Worm (Caenorhabditis elegans) whole organism, young adult: ENCODE measurements around the gene F56F11.4.

ENCODE experiments used
- B0261.1 ChIP-seq: sonication (generic microtip); optimal IDR thresholded peaks from 2 replicates; lab custom pipeline; 2016; ENCODE audit warnings: mild to moderate bottlenecking, missing genetic modification characterization, moderate library complexity, missing compliant biosample characterization
- C06A6.2 ChIP-seq: fragments of 200-800 bp; sonication (Bioruptor generic); conservative IDR thresholded peaks from 2 replicates; pipeline ENCODE4 v1.3.6; 2022; ENCODE audit warnings: missing genetic modification characterization, missing compliant biosample characterization
- D2030.7 ChIP-seq: fragments of 200-800 bp; sonication (Bioruptor generic); IDR thresholded peaks from 2 replicates; pipeline ENCODE4 v1.3.6; 2022; ENCODE audit warnings: missing genetic modification reagents, missing genetic modification characterization, missing compliant biosample characterization
- F10E7.11 ChIP-seq: sonication (generic microtip); optimal IDR thresholded peaks from 2 replicates; lab custom pipeline; 2017; ENCODE audit warnings: mild to moderate bottlenecking, missing genetic modification characterization, moderate library complexity, missing compliant biosample characterization
- F23B12.7 ChIP-seq: sonication (generic microtip); optimal IDR thresholded peaks from 2 replicates; lab custom pipeline; 2017; ENCODE audit warnings: missing genetic modification characterization, mild to moderate bottlenecking, missing compliant biosample characterization, antibody characterized with exemption, moderate library complexity; ENCODE audit not compliant: insufficient read depth
- F39B2.1 ChIP-seq: fragments of 200-800 bp; sonication (Bioruptor generic); IDR thresholded peaks from 2 replicates; pipeline ENCODE4 v1.3.6; 2022; ENCODE audit warnings: missing genetic modification reagents, missing genetic modification characterization, missing compliant biosample characterization
- F49E8.2 ChIP-seq: sonication (generic microtip); optimal IDR thresholded peaks from 3 replicates; lab custom pipeline; 2017; ENCODE audit warnings: missing genetic modification characterization, mild to moderate bottlenecking, missing compliant biosample characterization, antibody characterized with exemption, moderate library complexity; ENCODE audit not compliant: insufficient read depth
- F55B11.4 ChIP-seq: sonication (generic microtip); optimal IDR thresholded peaks from 2 replicates; lab custom pipeline; 2016; ENCODE audit warnings: missing compliant biosample characterization, missing genetic modification characterization, borderline replicate concordance; ENCODE audit not compliant: insufficient read depth
- Y53G8AR.9 ChIP-seq: fragments of 200-800 bp; sonication (Bioruptor generic); conservative IDR thresholded peaks from 2 replicates; pipeline ENCODE4 v1.3.6; 2022; ENCODE audit warnings: missing genetic modification reagents, missing genetic modification characterization, missing compliant biosample characterization
- Y67H2A.10 ChIP-seq: fragments of 200-800 bp; sonication (Bioruptor generic); conservative IDR thresholded peaks from 2 replicates; pipeline ENCODE4 v1.3.6; 2022; ENCODE audit warnings: missing genetic modification reagents, missing genetic modification characterization, missing compliant biosample characterization
- Y95B8A.8 ChIP-seq: fragments of 200-800 bp; sonication (Bioruptor generic); IDR thresholded peaks from 2 replicates; pipeline ENCODE4 v1.3.6; 2022; ENCODE audit warnings: missing genetic modification reagents, missing genetic modification characterization, missing compliant biosample characterization
- ZK185.1 ChIP-seq: sonication (generic microtip); optimal IDR thresholded peaks from 2 replicates; lab custom pipeline; 2016; ENCODE audit warnings: mild to moderate bottlenecking, missing genetic modification characterization, missing compliant biosample characterization; ENCODE audit not compliant: poor library complexity, severe bottlenecking
- aptf-2 ChIP-seq: fragments of 200-800 bp; sonication (Bioruptor generic); conservative IDR thresholded peaks from 2 replicates; pipeline ENCODE4 v1.3.6; 2022; ENCODE audit warnings: missing genetic modification reagents, missing genetic modification characterization, missing compliant biosample characterization
- attf-5 ChIP-seq: fragments of 200-800 bp; sonication (Bioruptor generic); optimal IDR thresholded peaks from 2 replicates; lab custom pipeline; 2018; ENCODE audit warnings: mild to moderate bottlenecking, missing genetic modification characterization, missing compliant biosample characterization
- bed-2 ChIP-seq: fragments of 200-800 bp; sonication (Bioruptor generic); IDR thresholded peaks from 2 replicates; pipeline ENCODE4 v1.3.6; 2022; ENCODE audit warnings: missing genetic modification reagents, missing genetic modification characterization, missing compliant biosample characterization
- ccch-3 ChIP-seq: fragments of 200-800 bp; sonication (Bioruptor generic); optimal IDR thresholded peaks from 2 replicates; lab custom pipeline; 2018; ENCODE audit warnings: mild to moderate bottlenecking, missing genetic modification characterization, missing compliant biosample characterization
- cebp-2 ChIP-seq: fragments of 200-800 bp; sonication (Bioruptor generic); IDR thresholded peaks from 2 replicates; pipeline ENCODE4 v1.3.6; 2022; ENCODE audit warnings: missing genetic modification characterization, missing compliant biosample characterization
- dox-1 ChIP-seq: fragments of 200-800 bp; sonication (Bioruptor generic); IDR thresholded peaks from 2 replicates; pipeline ENCODE4 v1.3.6; 2022; ENCODE audit warnings: missing genetic modification reagents, missing genetic modification characterization, missing compliant biosample characterization
- dpff-1 ChIP-seq: sonication (generic microtip); optimal IDR thresholded peaks from 2 replicates; lab custom pipeline; 2017; ENCODE audit warnings: mild to moderate bottlenecking, missing genetic modification characterization, missing compliant biosample characterization
- efl-1 ChIP-seq: fragments of 150-350 bp; optimal IDR thresholded peaks from 2 replicates; lab custom pipeline; 2014; ENCODE audit warnings: missing biosample characterization, missing genetic modification reagents, missing genetic modification characterization
- egl-18 ChIP-seq: fragments of 200-800 bp; sonication (Bioruptor generic); IDR thresholded peaks from 2 replicates; pipeline ENCODE4 v1.3.6; 2022; ENCODE audit warnings: missing genetic modification reagents, missing genetic modification characterization, missing compliant biosample characterization
- egrh-3 ChIP-seq: fragments of 200-800 bp; sonication (Bioruptor generic); IDR thresholded peaks from 2 replicates; pipeline ENCODE4 v1.3.6; 2022; ENCODE audit warnings: missing genetic modification reagents, missing genetic modification characterization, missing compliant biosample characterization
- ets-4 ChIP-seq: fragments of 200-800 bp; sonication (Bioruptor generic); optimal IDR thresholded peaks from 2 replicates; lab custom pipeline; 2018; ENCODE audit warnings: mild to moderate bottlenecking, missing genetic modification characterization, missing compliant biosample characterization
- hlh-12 ChIP-seq: sonication (generic microtip); optimal IDR thresholded peaks from 2 replicates; lab custom pipeline; 2016; ENCODE audit warnings: missing genetic modification characterization, missing compliant biosample characterization
- hmg-1.2 ChIP-seq: fragments of 200-800 bp; sonication (Bioruptor generic); IDR thresholded peaks from 2 replicates; pipeline ENCODE4 v1.3.6; 2022; ENCODE audit warnings: missing genetic modification reagents, missing genetic modification characterization, missing compliant biosample characterization
- hsf-1 ChIP-seq: fragments of 200-800 bp; sonication (Bioruptor generic); IDR thresholded peaks from 2 replicates; pipeline ENCODE4 v1.3.6; 2022; ENCODE audit warnings: missing genetic modification reagents, missing genetic modification characterization, missing compliant biosample characterization
- lin-26 ChIP-seq: fragments of 200-800 bp; sonication (Bioruptor generic); IDR thresholded peaks from 2 replicates; pipeline ENCODE4 v1.3.6; 2022; ENCODE audit warnings: missing genetic modification reagents, missing genetic modification characterization, missing compliant biosample characterization
- lin-54 ChIP-seq: fragments of 200-800 bp; sonication (Bioruptor generic); optimal IDR thresholded peaks from 2 replicates; lab custom pipeline; 2018; ENCODE audit warnings: mild to moderate bottlenecking, missing genetic modification characterization, missing compliant biosample characterization
- nfya-1 ChIP-seq: sonication (generic microtip); optimal IDR thresholded peaks from 2 replicates; lab custom pipeline; 2017; ENCODE audit warnings: antibody characterized with exemption, missing compliant biosample characterization, missing genetic modification characterization, borderline replicate concordance; ENCODE audit not compliant: insufficient read depth
- nfya-2 ChIP-seq: fragments of 200-800 bp; sonication (Bioruptor generic); IDR thresholded peaks from 2 replicates; pipeline ENCODE4 v1.3.6; 2022; ENCODE audit warnings: missing genetic modification reagents, missing genetic modification characterization, missing compliant biosample characterization
- nfyb-1 ChIP-seq: fragments of 200-800 bp; sonication (Bioruptor generic); IDR thresholded peaks from 2 replicates; pipeline ENCODE4 v1.3.6; 2022; ENCODE audit warnings: missing genetic modification reagents, missing genetic modification characterization, missing compliant biosample characterization
- nhr-120 ChIP-seq: fragments of 200-800 bp; sonication (Bioruptor generic); IDR thresholded peaks from 2 replicates; pipeline ENCODE4 v1.3.6; 2022; ENCODE audit warnings: missing genetic modification characterization, missing compliant biosample characterization
- nhr-90 ChIP-seq: sonication (generic microtip); optimal IDR thresholded peaks from 2 replicates; lab custom pipeline; 2016; ENCODE audit warnings: missing genotype, mild to moderate bottlenecking, missing genetic modification characterization, missing compliant biosample characterization
- tbx-9 ChIP-seq: sonication (generic microtip); optimal IDR thresholded peaks from 2 replicates; lab custom pipeline; 2016; ENCODE audit warnings: borderline replicate concordance, missing genetic modification characterization, inconsistent platforms, missing compliant biosample characterization
- tlf-1 ChIP-seq: fragments of 200-800 bp; sonication (Bioruptor generic); optimal IDR thresholded peaks from 2 replicates; lab custom pipeline; 2018; ENCODE audit warnings: mild to moderate bottlenecking, missing genetic modification characterization, missing compliant biosample characterization
- xnd-1 ChIP-seq: sonication (generic microtip); optimal IDR thresholded peaks from 2 replicates; lab custom pipeline; 2016; ENCODE audit warnings: missing genotype, missing genetic modification reagents, missing genetic modification characterization, missing compliant biosample characterization
- ztf-25 ChIP-seq: fragments of 200-800 bp; sonication (Bioruptor generic); IDR thresholded peaks from 2 replicates; pipeline ENCODE4 v1.3.6; 2022; ENCODE audit warnings: missing genetic modification reagents, missing genetic modification characterization, missing compliant biosample characterization
- ztf-3 ChIP-seq: fragments of 200-800 bp; sonication (Bioruptor generic); optimal IDR thresholded peaks from 2 replicates; lab custom pipeline; 2018; ENCODE audit warnings: mild to moderate bottlenecking, missing genetic modification characterization, missing compliant biosample characterization

F56F11.4 gene

DNA sequence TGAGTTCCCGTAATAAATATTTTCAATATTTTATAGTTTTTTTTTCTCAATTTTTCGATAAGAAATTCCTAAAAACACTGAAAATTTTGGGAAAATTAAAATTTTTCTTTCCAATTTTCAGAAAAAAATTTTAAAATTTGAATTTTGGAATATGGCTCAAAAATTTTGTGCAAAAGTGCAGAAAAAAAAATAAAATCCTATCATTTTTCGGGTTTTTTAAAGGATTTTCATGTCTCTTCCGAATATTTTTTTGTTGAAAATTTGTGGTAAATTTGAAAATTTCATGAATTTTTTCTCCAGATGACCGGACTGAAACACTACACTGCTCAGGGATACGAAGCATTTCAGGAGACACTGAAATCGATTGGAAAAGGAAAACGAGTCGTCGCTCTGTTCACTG, 21.7 kb upstream of the F56F11.4 start, which contains the start of gene txdc-17:
txdc-17 (plus strand) TSS at position 301 of the 400 bp plus-strand sequence.
- TF ChIP-seq aptf-2 (GFP tag; lab: Robert Waterston, UW), result no peak
- TF ChIP-seq ZK185.1, result no peak
- TF ChIP-seq lin-26 (GFP tag; lab: Robert Waterston, UW), result no peak
- no peak for TF ChIP-seq nfya-2 (GFP tag; lab: Robert Waterston, UW)
- TF ChIP-seq Y67H2A.10 (GFP tag; lab: Robert Waterston, UW), result no peak
- no peak for TF ChIP-seq F55B11.4 (tag; lab: Kevin White, UChicago)
- TF ChIP-seq nhr-120 (GFP tag; lab: Robert Waterston, UW), result no peak
- TF ChIP-seq cebp-2, result no peak
- no peak for TF ChIP-seq nfyb-1 (GFP tag; lab: Robert Waterston, UW)
- TF ChIP-seq ztf-25, result no peak
- no peak for TF ChIP-seq egl-18
- TF ChIP-seq dox-1 (GFP tag; lab: Robert Waterston, UW), result no peak

DNA sequence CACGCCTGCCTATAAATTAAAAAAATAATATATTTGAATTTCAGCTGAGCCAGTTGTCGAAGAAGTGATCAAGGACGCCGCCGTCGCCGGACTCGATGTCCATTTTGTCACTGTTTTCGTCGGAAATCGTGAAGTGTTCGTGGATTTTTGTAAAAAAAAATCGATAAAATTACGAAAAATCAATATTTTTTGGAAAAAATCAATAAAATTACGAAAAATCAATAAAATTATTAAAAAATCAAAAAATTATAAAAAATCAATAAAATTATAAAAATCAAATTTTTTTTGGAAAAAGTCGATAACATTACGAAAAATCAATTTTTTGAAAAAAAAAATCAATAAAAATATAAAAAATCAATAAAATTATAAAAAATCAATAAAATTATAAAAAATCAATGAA, 21.0 kb upstream of the F56F11.4 start:
- TF ChIP-seq attf-5 (no peak), hlh-12 (no peak), hsf-1 (GFP tag; lab: Robert Waterston, UW) (no peak), F39B2.1 (GFP tag; lab: Robert Waterston, UW) (no peak), F23B12.7 (tag; lab: Kevin White, UChicago) (no peak), C06A6.2 (GFP tag; lab: Robert Waterston, UW) (no peak), hmg-1.2 (GFP tag; lab: Robert Waterston, UW) (no peak), tbx-9 (tag; lab: Kevin White, UChicago) (no peak), bed-2 (GFP tag; lab: Robert Waterston, UW) (no peak), B0261.1 (no peak), F49E8.2 (tag; lab: Kevin White, UChicago) (no peak), lin-54 (GFP tag; lab: Kevin White, UChicago) (no peak), efl-1 (GFP tag; lab: Kevin White, UChicago) (no peak), Y95B8A.8 (GFP tag; lab: Robert Waterston, UW) (no peak), F10E7.11 (tag; lab: Kevin White, UChicago) (no peak), ZK185.1 (no peak), egrh-3 (no peak), D2030.7 (GFP tag; lab: Robert Waterston, UW) (no peak)

ce11 chrIII:2836339-2836738, 19.7 kb upstream of the F56F11.4 start, which contains the start of gene josd-1:
TSS of gene josd-1 (plus strand) at chrIII:2836639.
- TF ChIP-seq ccch-3 (no peak), xnd-1 (tag; lab: Kevin White, UChicago) (no peak), C06A6.2 (GFP tag; lab: Robert Waterston, UW) (no peak), hmg-1.2 (GFP tag; lab: Robert Waterston, UW) (no peak), ztf-3 (GFP tag; lab: Kevin White, UChicago) (no peak), dpff-1 (tag; lab: Kevin White, UChicago) (no peak), tlf-1 (no peak), Y53G8AR.9 (GFP tag; lab: Robert Waterston, UW) (no peak), tbx-9 (tag; lab: Kevin White, UChicago) (no peak), attf-5 (no peak), ets-4 (GFP tag; lab: Kevin White, UChicago) (no peak), nfya-1 (tag; lab: Kevin White, UChicago) (no peak), nhr-90 (tag; lab: Kevin White, UChicago) (no peak)
- TF ChIP-seq, all 124 proteins: peak for 0
